Fruit fly (Drosophila melanogaster): ENCODE results near the gene AspRS-m.

DNA sequence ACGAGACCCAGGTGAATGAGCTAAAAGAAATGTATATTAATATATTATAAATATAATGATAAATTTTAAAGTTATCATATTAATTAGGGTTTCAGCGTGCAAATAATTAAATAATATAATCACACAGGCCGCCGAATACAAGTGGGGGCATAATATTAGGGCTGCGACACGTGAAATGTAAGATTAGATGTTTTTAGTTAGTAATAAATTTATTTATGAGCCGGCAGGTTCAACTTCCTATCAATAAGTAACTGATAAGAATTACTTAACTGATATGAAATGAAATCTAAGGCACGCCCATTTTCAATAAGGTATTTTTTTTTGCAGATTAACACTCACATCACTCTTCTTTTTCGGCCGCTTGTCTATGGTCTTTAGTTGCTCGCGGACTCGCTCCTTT lies 37.0 kb upstream of the AspRS-m start:
- TF ChIP-seq Sox14 (GFP tag; optimal IDR thresholded peaks at IDR 0.05) (no peak), Gug (GFP tag; IDR thresholded peaks at IDR 0.05) (no peak), CG11762 (GFP tag; optimal IDR thresholded peaks at IDR 0.05; ENCODE audit: insufficient read depth) (no peak)
